Worm (Caenorhabditis elegans) whole organism, midembryonic: ENCODE results near the gene C23G10.7.

Experiments used
- med-1 ChIP-seq: sonication (generic microtip); optimal IDR thresholded peaks from 2 replicates; lab custom pipeline; 2017; ENCODE audit warnings: missing genetic modification characterization, mild to moderate bottlenecking, missing compliant biosample characterization, antibody characterized with exemption, missing genetic modification reagents; ENCODE audit not compliant: insufficient read depth
- tab-1 ChIP-seq: fragments of 200-800 bp; sonication (Bioruptor generic); IDR thresholded peaks from 2 replicates; pipeline ENCODE4 v1.3.6; 2022; ENCODE audit warnings: missing genetic modification characterization, missing compliant biosample characterization

- TF ChIP-seq tab-1 (GFP tag; lab: Robert Waterston, UW) (no peak), med-1 (GFP tag; lab: Kevin White, UChicago) (no peak)
Measured at ce11 chrIII:6190810-6191209, 7.4 kb downstream of the C23G10.7 start, which contains the start of gene C23G10.5.
